Worm (Caenorhabditis elegans) whole organism, L3 larva: ENCODE results near the gene gpx-6.

Source experiments
- nhr-25 ChIP-seq: sonication (generic microtip); optimal IDR thresholded peaks from 2 replicates; lab custom pipeline; 2017; ENCODE audit warnings: missing biosample characterization, missing genetic modification characterization
- skn-1 ChIP-seq: fragments of 150-350 bp; optimal IDR thresholded peaks from 2 replicates; lab custom pipeline; 2014; ENCODE audit warnings: missing biosample characterization, missing genetic modification characterization

DNA sequence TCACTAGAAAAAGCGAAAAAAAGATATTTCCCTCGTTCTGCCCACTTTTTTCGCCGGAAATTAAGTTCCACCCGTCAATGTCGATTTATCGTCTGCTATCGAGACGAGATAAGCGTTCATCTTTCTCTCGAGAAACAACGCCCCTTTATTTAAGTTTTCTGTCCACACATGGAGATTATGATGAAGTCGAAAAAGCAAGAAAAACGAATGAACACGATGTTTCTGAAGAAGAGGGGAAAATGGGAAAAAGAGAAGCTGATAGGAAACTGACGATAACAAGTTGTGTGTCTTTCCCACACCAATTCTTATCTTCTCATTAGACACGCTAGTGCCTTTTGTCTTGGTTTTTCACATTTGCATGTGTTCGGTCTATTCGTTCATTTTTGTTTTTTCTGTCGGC lies 47.2 kb upstream of the gpx-6 start:
- TF ChIP-seq skn-1 (tag; lab: Kevin White, UChicago) (no peak), nhr-25 (tag; lab: Kevin White, UChicago) (no peak)
